Fruit fly (Drosophila melanogaster): Measurements from ENCODE around the gene CG14200.

dm6 chrX:19501274-19501673 lies 6.0 kb downstream of the CG14200 start:
- TF ChIP-seq CG8478 (optimal IDR thresholded peaks at IDR 0.05) = no peak
- TF ChIP-seq CTCF (optimal IDR thresholded peaks at IDR 0.05) = no peak
